Worm (Caenorhabditis elegans): Measurements from ENCODE around the gene ttr-33.

Gene ttr-33

DNA sequence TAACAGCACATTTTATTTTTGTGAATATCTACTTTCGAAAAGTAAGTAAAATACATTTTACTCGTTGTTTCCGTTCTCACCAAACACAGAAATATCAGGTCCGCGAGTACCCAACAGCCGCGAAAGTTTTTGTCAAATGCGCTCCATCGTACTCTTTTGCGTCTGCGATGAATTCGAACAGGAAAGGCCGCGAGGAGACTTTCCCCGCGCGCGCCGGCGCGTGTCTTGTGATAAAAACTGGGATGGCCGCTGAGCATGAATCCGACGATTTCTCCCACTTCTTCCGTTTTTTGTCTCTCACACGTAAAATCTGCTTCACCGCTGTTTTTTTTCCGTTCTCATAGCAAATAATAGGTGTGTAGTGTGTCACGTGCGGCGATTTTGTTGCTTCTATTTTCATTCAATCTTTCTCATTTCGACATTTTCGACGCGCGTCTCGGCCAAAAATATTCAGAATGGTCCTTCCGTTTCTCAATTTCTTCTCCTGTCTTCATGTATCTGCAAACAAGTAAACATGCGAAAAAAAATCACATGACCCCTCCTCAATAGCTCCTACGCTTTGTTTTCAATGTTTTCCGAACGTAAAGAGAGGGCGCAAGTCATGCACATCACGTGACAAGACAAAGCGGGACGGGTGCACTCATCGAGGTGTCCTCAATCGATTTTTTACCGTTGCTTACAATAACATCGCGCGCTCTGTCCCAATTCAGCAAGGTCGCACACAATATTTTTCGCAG lies 33.5 kb downstream of the ttr-33 start, which contains the start of gene uvs-1:
uvs-1 (minus strand) TSS at position 145 of the 737 bp plus-strand sequence.
- peak; percentile 62 for TF ChIP-seq hlh-1 (tag; optimal IDR thresholded peaks at IDR 0.05)
- TF ChIP-seq drap-1 (GFP tag; optimal IDR thresholded peaks at IDR 0.05), result no peak
- peak; percentile 23 for TF ChIP-seq lsy-2 (tag; optimal IDR thresholded peaks at IDR 0.05)
- no peak for TF ChIP-seq sem-2 (GFP tag; optimal IDR thresholded peaks at IDR 0.05)
- TF ChIP-seq nhr-28 (tag; optimal IDR thresholded peaks at IDR 0.05), result no peak
- TF ChIP-seq elt-1 (tag; optimal IDR thresholded peaks at IDR 0.05; ENCODE audit: borderline replicate concordance, insufficient read depth), result no peak
- TF ChIP-seq nhr-237 (tag; optimal IDR thresholded peaks at IDR 0.05), result no peak
- TF ChIP-seq mep-1 (tag; optimal IDR thresholded peaks at IDR 0.05), result peak; percentile 14

DNA sequence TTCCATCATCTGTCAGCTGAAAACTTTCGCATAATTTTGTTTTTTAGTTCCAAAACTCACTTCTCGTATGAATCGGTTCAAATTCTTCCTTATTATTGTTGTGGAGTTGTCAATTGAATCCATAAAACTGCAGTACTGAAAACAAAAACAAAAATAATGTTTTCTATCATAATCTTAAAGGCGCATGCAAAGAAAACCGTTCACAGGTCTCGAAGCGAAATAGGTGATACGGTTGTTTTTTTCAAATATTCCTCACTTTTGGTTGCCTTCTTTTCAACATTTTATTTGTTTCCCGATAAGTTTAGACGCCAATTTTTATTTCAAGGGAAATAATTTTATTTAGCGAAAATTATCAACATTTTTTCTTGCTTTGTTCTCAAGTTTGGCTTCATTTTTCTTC lies 34.1 kb downstream of the ttr-33 start:
- TF ChIP-seq ceh-83 (GFP tag; optimal IDR thresholded peaks at IDR 0.05) (no peak), ces-1 (GFP tag; optimal IDR thresholded peaks at IDR 0.05) (no peak), sptf-1 (tag; optimal IDR thresholded peaks at IDR 0.05) (no peak), unc-39 (tag; optimal IDR thresholded peaks at IDR 0.05) (no peak), ztf-11 (tag; optimal IDR thresholded peaks at IDR 0.05) (no peak), tbx-8 (GFP tag; optimal IDR thresholded peaks at IDR 0.05) (no peak), lsy-2 (tag; optimal IDR thresholded peaks at IDR 0.05) (no peak), pha-4 (tag; optimal IDR thresholded peaks at IDR 0.05) (no peak), elt-3 (tag; optimal IDR thresholded peaks at IDR 0.05) (no peak), snpc-4 (tag; optimal IDR thresholded peaks at IDR 0.05) (no peak), mep-1 (tag; optimal IDR thresholded peaks at IDR 0.05) (no peak), flh-1 (GFP tag; optimal IDR thresholded peaks at IDR 0.05) (no peak), elt-1 (tag; optimal IDR thresholded peaks at IDR 0.05; ENCODE audit: borderline replicate concordance, insufficient read depth) (no peak), nhr-76 (tag; optimal IDR thresholded peaks at IDR 0.05) (no peak), M03D4.4 (tag; optimal IDR thresholded peaks at IDR 0.05) (no peak)

DNA sequence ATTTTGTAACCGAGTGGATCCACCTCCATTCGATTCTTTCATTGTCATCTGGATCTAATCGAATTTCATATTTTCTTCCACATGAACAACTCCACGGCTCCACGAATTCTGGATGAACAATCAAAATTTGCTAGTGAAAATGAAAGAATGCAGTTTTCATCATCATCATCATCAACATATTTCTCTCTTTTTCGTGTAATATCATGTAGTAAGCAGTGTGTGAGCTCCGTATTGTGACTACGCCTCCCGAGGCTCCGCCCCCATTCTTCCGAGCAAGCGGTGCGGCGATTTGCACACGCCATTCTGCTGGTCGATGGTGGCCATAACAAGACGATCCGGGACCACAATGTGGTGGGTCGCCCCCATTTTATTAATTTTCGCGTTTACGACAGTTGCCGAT lies 39.6 kb downstream of the ttr-33 start, which contains the start of gene ZK742.7:
ZK742.7 (plus strand) TSS at position 301 of the 400 bp plus-strand sequence.
- TF ChIP-seq nhr-12 (tag; optimal IDR thresholded peaks at IDR 0.05) (no peak), nhr-2 (tag; optimal IDR thresholded peaks at IDR 0.05) (no peak), cnd-1 (tag; optimal IDR thresholded peaks at IDR 0.05) (no peak), nhr-76 (tag; optimal IDR thresholded peaks at IDR 0.05) (no peak), mls-2 (tag; optimal IDR thresholded peaks at IDR 0.05) (no peak), drap-1 (GFP tag; optimal IDR thresholded peaks at IDR 0.05) (no peak), nhr-28 (tag; optimal IDR thresholded peaks at IDR 0.05) (no peak), ceh-39 (tag; optimal IDR thresholded peaks at IDR 0.05) (no peak), lsy-2 (tag; optimal IDR thresholded peaks at IDR 0.05) (no peak), sem-2 (GFP tag; optimal IDR thresholded peaks at IDR 0.05) (no peak), mab-5 (tag; optimal IDR thresholded peaks at IDR 0.05) (no peak), hlh-1 (tag; optimal IDR thresholded peaks at IDR 0.05) (no peak)

- TF ChIP-seq bed-3 (GFP tag; optimal IDR thresholded peaks at IDR 0.05), result no peak
- no peak for TF ChIP-seq mab-5 (tag; optimal IDR thresholded peaks at IDR 0.05)
- TF ChIP-seq lin-32 (GFP tag; optimal IDR thresholded peaks at IDR 0.05), result no peak
- TF ChIP-seq drap-1 (GFP tag; optimal IDR thresholded peaks at IDR 0.05), result no peak
- TF ChIP-seq ceh-83 (GFP tag; optimal IDR thresholded peaks at IDR 0.05), result no peak
- no peak for TF ChIP-seq nhr-2 (tag; optimal IDR thresholded peaks at IDR 0.05)
- TF ChIP-seq unc-62 (GFP tag; optimal IDR thresholded peaks at IDR 0.05), result no peak
- TF ChIP-seq elt-3 (tag; optimal IDR thresholded peaks at IDR 0.05), result no peak
- TF ChIP-seq mep-1 (tag; optimal IDR thresholded peaks at IDR 0.05), result no peak
- no peak for TF ChIP-seq nhr-12 (tag; optimal IDR thresholded peaks at IDR 0.05)
- no peak for TF ChIP-seq ceh-39 (tag; optimal IDR thresholded peaks at IDR 0.05)
These were observed 44.6 kb downstream of the ttr-33 start, which contains the start of gene flp-21 for ce11 chrV:7793067-7793466. TSS of gene flp-21 (plus strand) at chrV:7793367.
